Worm (Caenorhabditis elegans) whole organism, mixed stage, embryonic: ENCODE measurements around the gene cyd-1.

ENCODE experiments used
- blmp-1 ChIP-seq: fragments of 150-350 bp; optimal IDR thresholded peaks from 2 replicates; lab custom pipeline; 2014; ENCODE audit warnings: missing biosample characterization, missing genetic modification characterization
- cnd-1 ChIP-seq: fragments of 200-800 bp; sonication (Bioruptor generic); optimal IDR thresholded peaks from 2 replicates; lab custom pipeline; 2018; ENCODE audit warnings: mild to moderate bottlenecking, missing genetic modification characterization, missing compliant biosample characterization
- mab-5 ChIP-seq: fragments of 150-350 bp; optimal IDR thresholded peaks from 2 replicates; lab custom pipeline; 2014; ENCODE audit warnings: missing biosample characterization, missing genetic modification characterization
- nhr-12 ChIP-seq: fragments of 150-350 bp; optimal IDR thresholded peaks from 2 replicates; lab custom pipeline; 2014; ENCODE audit warnings: missing biosample characterization, missing genetic modification characterization
- nhr-28 ChIP-seq: fragments of 150-350 bp; optimal IDR thresholded peaks from 2 replicates; lab custom pipeline; 2014; ENCODE audit warnings: missing biosample characterization, missing genetic modification characterization
- pha-4 ChIP-seq: fragments of 150-350 bp; optimal IDR thresholded peaks from 2 replicates; lab custom pipeline; 2018; ENCODE audit warnings: missing biosample characterization, missing genetic modification reagents, missing genetic modification characterization
- snpc-4 ChIP-seq: fragments of 150-350 bp; optimal IDR thresholded peaks from 2 replicates; lab custom pipeline; 2014; ENCODE audit warnings: missing biosample characterization, missing genetic modification characterization
- ztf-11 ChIP-seq: fragments of 150-350 bp; optimal IDR thresholded peaks from 2 replicates; lab custom pipeline; 2014; ENCODE audit warnings: missing biosample characterization, missing genetic modification characterization

- TF ChIP-seq blmp-1 (tag; lab: Kevin White, UChicago) (no peak), nhr-28 (tag; lab: Kevin White, UChicago) (no peak), cnd-1 (tag; lab: Kevin White, UChicago) (no peak), ztf-11 (no peak), nhr-12 (tag; lab: Kevin White, UChicago) (no peak), snpc-4 (no peak), mab-5 (tag; lab: Kevin White, UChicago) (no peak), pha-4 (tag; lab: Kevin White, UChicago) (no peak)
Measured at ce11 chrII:13023518-13023917, 43.1 kb downstream of the cyd-1 start.
